Fruit fly (Drosophila melanogaster) whole organism, embryonic: ENCODE results near the gene Spn88Eb.
A peak's percentile ranks its signal among the peaks of the same experiment; 100 is the strongest.

Experiments used
- Aef1 ChIP-seq: fragments of 200-800 bp; sonication (Bioruptor generic); IDR thresholded peaks from 3 replicates; pipeline ENCODE4 v1.3.6; 2022; ENCODE audit warnings: missing biosample characterization, missing genetic modification characterization
- CG11398 ChIP-seq: fragments of 200-800 bp; sonication (Bioruptor generic); optimal IDR thresholded peaks from 2 replicates; lab custom pipeline; 2016; ENCODE audit warnings: missing biosample characterization, missing genetic modification characterization
- CG11560 ChIP-seq: fragments of 200-800 bp; sonication (Bioruptor generic); IDR thresholded peaks from 3 replicates; pipeline ENCODE4 v1.3.6; 2022; ENCODE audit warnings: missing biosample characterization, missing genetic modification characterization
- CG11695 ChIP-seq: fragments of 200-800 bp; sonication (Bioruptor generic); IDR thresholded peaks from 3 replicates; pipeline ENCODE4 v1.3.6; 2022; ENCODE audit warnings: missing biosample characterization, missing genetic modification characterization
- CG11696 ChIP-seq: fragments of 200-800 bp; sonication (Bioruptor generic); IDR thresholded peaks from 2 replicates; pipeline ENCODE4 v1.3.6; 2022; ENCODE audit warnings: missing biosample characterization, missing genetic modification characterization
- CG12659 ChIP-seq: fragments of 200-800 bp; sonication (Bioruptor generic); optimal IDR thresholded peaks from 3 replicates; lab custom pipeline; 2017; ENCODE audit warnings: mild to moderate bottlenecking, missing biosample characterization, missing genetic modification reagents, missing genetic modification characterization
- CG13894 ChIP-seq: fragments of 200-800 bp; sonication (Bioruptor generic); optimal IDR thresholded peaks from 3 replicates; lab custom pipeline; 2018; ENCODE audit warnings: missing biosample characterization, mild to moderate bottlenecking, missing genetic modification characterization, moderate library complexity
- CG14014 ChIP-seq: fragments of 200-800 bp; sonication (Bioruptor generic); IDR thresholded peaks from 2 replicates; pipeline ENCODE4 v1.3.6; 2022; ENCODE audit warnings: missing biosample characterization, missing genetic modification characterization
- CG1529 ChIP-seq: fragments of 200-800 bp; sonication (Bioruptor generic); optimal IDR thresholded peaks from 3 replicates; lab custom pipeline; 2018; ENCODE audit warnings: missing biosample characterization, missing genetic modification characterization
- CG17186 ChIP-seq: fragments of 200-800 bp; sonication (Bioruptor generic); optimal IDR thresholded peaks from 3 replicates; lab custom pipeline; 2017; ENCODE audit warnings: missing biosample characterization, missing genetic modification reagents, missing genetic modification characterization
- CG17612 ChIP-seq: fragments of 200-800 bp; sonication (Bioruptor generic); IDR thresholded peaks from 2 replicates; pipeline ENCODE4 v1.3.6; 2022; ENCODE audit warnings: missing biosample characterization, missing genetic modification characterization
- CG18476 ChIP-seq: fragments of 200-800 bp; sonication (Bioruptor generic); optimal IDR thresholded peaks from 2 replicates; lab custom pipeline; 2016; ENCODE audit warnings: missing biosample characterization, mild to moderate bottlenecking, missing genetic modification characterization
- CG18599 ChIP-seq: fragments of 200-800 bp; sonication (Bioruptor generic); optimal IDR thresholded peaks from 3 replicates; lab custom pipeline; 2017; ENCODE audit warnings: missing biosample characterization, missing genetic modification characterization, mild to moderate bottlenecking, moderate library complexity, missing genetic modification reagents
- CG3065 ChIP-seq: fragments of 200-800 bp; sonication (Bioruptor generic); optimal IDR thresholded peaks from 2 replicates; lab custom pipeline; 2016; ENCODE audit warnings: missing biosample characterization, missing genetic modification characterization
- CG6813 ChIP-seq: fragments of 200-800 bp; sonication (Bioruptor generic); optimal IDR thresholded peaks from 2 replicates; lab custom pipeline; 2017; ENCODE audit warnings: missing biosample characterization, missing genetic modification characterization, mild to moderate bottlenecking, moderate library complexity, missing genetic modification reagents
- CG7839 ChIP-seq: fragments of 200-800 bp; sonication (Bioruptor generic); optimal IDR thresholded peaks from 3 replicates; lab custom pipeline; 2018; ENCODE audit warnings: missing biosample characterization, mild to moderate bottlenecking, missing genetic modification characterization, moderate library complexity
- CG9817 ChIP-seq: fragments of 200-800 bp; sonication (Bioruptor generic); optimal IDR thresholded peaks from 2 replicates; lab custom pipeline; 2018; ENCODE audit warnings: missing biosample characterization, mild to moderate bottlenecking, missing genetic modification characterization, moderate library complexity
- CHES-1-like ChIP-seq: fragments of 200-800 bp; sonication (Bioruptor generic); optimal IDR thresholded peaks from 2 replicates; lab custom pipeline; 2016; ENCODE audit warnings: missing biosample characterization, missing genetic modification characterization
- Camta ChIP-seq: fragments of 200-800 bp; sonication (Bioruptor generic); optimal IDR thresholded peaks from 2 replicates; lab custom pipeline; 2016; ENCODE audit warnings: missing biosample characterization, missing genetic modification characterization
- Dek ChIP-seq: fragments of 200-800 bp; sonication (Bioruptor generic); optimal IDR thresholded peaks from 3 replicates; lab custom pipeline; 2019; ENCODE audit warnings: missing biosample characterization, mild to moderate bottlenecking, missing genetic modification characterization, moderate library complexity
- E2f2 ChIP-seq: fragments of 200-800 bp; sonication (Bioruptor generic); IDR thresholded peaks from 2 replicates; pipeline ENCODE4 v1.3.6; 2022; ENCODE audit warnings: missing biosample characterization, missing genetic modification characterization
- Hr78 ChIP-seq, 2 experiments: fragments of 200-800 bp in 1 of 2; fragments of >200 bp in 1 of 2; sonication (Bioruptor generic) in 1 of 2; optimal IDR thresholded peaks; 2 replicates each; lab custom pipeline; 2017 to 2019; ENCODE audit warnings: missing biosample characterization in 2 of 2, missing genetic modification characterization in 2 of 2, mild to moderate bottlenecking in 1 of 2, moderate library complexity in 1 of 2
- Mrtf ChIP-seq: fragments of 200-800 bp; sonication (Bioruptor generic); IDR thresholded peaks from 3 replicates; pipeline ENCODE4 v1.3.6; 2022; ENCODE audit warnings: missing biosample characterization, missing genetic modification characterization
- NC2β ChIP-seq: fragments of 200-800 bp; sonication (Bioruptor generic); optimal IDR thresholded peaks from 2 replicates; lab custom pipeline; 2016; ENCODE audit warnings: missing biosample characterization, missing genetic modification characterization
- Trl ChIP-seq, 3 experiments: fragments of >200 bp in 2 of 3; fragments of 200-800 bp in 1 of 3; sonication (Bioruptor generic) in 1 of 3; optimal IDR thresholded peaks; 2 replicates in 1 of 3; 3 replicates in 2 of 3; lab custom pipeline; 2016 to 2017; ENCODE audit warnings: missing biosample characterization in 1 of 3, missing genetic modification characterization in 1 of 3
- bowl ChIP-seq: fragments of 200-800 bp; sonication (Bioruptor generic); IDR thresholded peaks from 2 replicates; pipeline ENCODE4 v1.3.6; 2022; ENCODE audit warnings: missing biosample characterization, missing genetic modification characterization
- btn ChIP-seq: fragments of 200-800 bp; sonication (Bioruptor generic); optimal IDR thresholded peaks from 2 replicates; lab custom pipeline; 2016; ENCODE audit warnings: missing biosample characterization, missing genetic modification characterization
- chn ChIP-seq: fragments of 200-800 bp; sonication (Bioruptor generic); optimal IDR thresholded peaks from 2 replicates; lab custom pipeline; 2016; ENCODE audit warnings: missing biosample characterization, missing genetic modification characterization
- corto ChIP-seq: fragments of 200-800 bp; sonication (Bioruptor generic); optimal IDR thresholded peaks from 2 replicates; lab custom pipeline; 2016; ENCODE audit warnings: missing biosample characterization, mild to moderate bottlenecking, missing genetic modification characterization, moderate library complexity
- ewg ChIP-seq: fragments of 200-800 bp; sonication (Bioruptor generic); optimal IDR thresholded peaks from 3 replicates; lab custom pipeline; 2017; ENCODE audit warnings: mild to moderate bottlenecking, missing biosample characterization, missing genetic modification reagents, missing genetic modification characterization
- gce ChIP-seq: fragments of 200-800 bp; sonication (Bioruptor generic); IDR thresholded peaks from 3 replicates; pipeline ENCODE4 v1.3.6; 2022; ENCODE audit warnings: missing biosample characterization, missing genetic modification characterization
- gsb ChIP-seq: fragments of 200-800 bp; sonication (Bioruptor generic); IDR thresholded peaks from 2 replicates; pipeline ENCODE4 v1.3.6; 2022; ENCODE audit warnings: missing biosample characterization, missing genetic modification characterization
- inv ChIP-seq: fragments of 200-800 bp; sonication (Bioruptor generic); IDR thresholded peaks from 2 replicates; pipeline ENCODE4 v1.3.6; 2022; ENCODE audit warnings: missing biosample characterization, missing genetic modification characterization; ENCODE audit not compliant: partially characterized antibody
- ken ChIP-seq: fragments of 200-800 bp; sonication (Bioruptor generic); IDR thresholded peaks from 3 replicates; pipeline ENCODE4 v1.3.6; 2022; ENCODE audit warnings: missing biosample characterization, missing genetic modification characterization
- lab ChIP-seq: fragments of 200-800 bp; sonication (Bioruptor generic); optimal IDR thresholded peaks from 3 replicates; lab custom pipeline; 2017; ENCODE audit warnings: missing biosample characterization, missing genetic modification characterization, mild to moderate bottlenecking, moderate library complexity, missing genetic modification reagents
- nerfin-1 ChIP-seq: fragments of 200-800 bp; sonication (Bioruptor generic); optimal IDR thresholded peaks from 3 replicates; lab custom pipeline; 2019; ENCODE audit warnings: missing biosample characterization, mild to moderate bottlenecking, missing genetic modification characterization, moderate library complexity
- org-1 ChIP-seq: fragments of 200-800 bp; sonication (Bioruptor generic); optimal IDR thresholded peaks from 2 replicates; lab custom pipeline; 2017; ENCODE audit warnings: missing biosample characterization, missing genetic modification characterization
- peb ChIP-seq: fragments of 200-800 bp; sonication (Bioruptor generic); IDR thresholded peaks from 2 replicates; pipeline ENCODE4 v1.3.6; 2022; ENCODE audit warnings: missing biosample characterization, missing genetic modification characterization
- pnt ChIP-seq: fragments of 200-800 bp; sonication (Bioruptor generic); optimal IDR thresholded peaks from 3 replicates; lab custom pipeline; 2016; ENCODE audit warnings: missing biosample characterization, missing genetic modification characterization
- pum ChIP-seq: fragments of 200-800 bp; sonication (Bioruptor generic); optimal IDR thresholded peaks from 2 replicates; lab custom pipeline; 2016; ENCODE audit warnings: missing biosample characterization, missing genetic modification characterization
- ro ChIP-seq: fragments of 200-800 bp; sonication (Bioruptor generic); IDR thresholded peaks from 2 replicates; pipeline ENCODE4 v1.3.6; 2022; ENCODE audit warnings: missing biosample characterization, missing genetic modification characterization
- sens-2 ChIP-seq: fragments of 200-800 bp; sonication (Bioruptor generic); IDR thresholded peaks from 2 replicates; pipeline ENCODE4 v1.3.6; 2022; ENCODE audit warnings: missing biosample characterization, missing genetic modification characterization
- sisA ChIP-seq: fragments of 200-800 bp; sonication (Bioruptor generic); IDR thresholded peaks from 2 replicates; pipeline ENCODE4 v1.3.6; 2022; ENCODE audit warnings: missing biosample characterization, missing genetic modification characterization
- stwl ChIP-seq: fragments of 200-800 bp; sonication (Bioruptor generic); optimal IDR thresholded peaks from 3 replicates; lab custom pipeline; 2018; ENCODE audit warnings: missing biosample characterization, mild to moderate bottlenecking, missing genetic modification characterization, moderate library complexity
- ttk ChIP-seq: fragments of 200-800 bp; sonication (Bioruptor generic); IDR thresholded peaks from 2 replicates; pipeline ENCODE4 v2.1.2; 2022; ENCODE audit warnings: missing biosample characterization, missing genetic modification characterization
- tup ChIP-seq: fragments of 200-800 bp; sonication (Bioruptor generic); optimal IDR thresholded peaks from 2 replicates; lab custom pipeline; 2016; ENCODE audit warnings: missing biosample characterization, mild to moderate bottlenecking, missing genetic modification characterization, moderate library complexity
- wek ChIP-seq: fragments of 200-800 bp; sonication (Bioruptor generic); optimal IDR thresholded peaks from 3 replicates; lab custom pipeline; 2018; ENCODE audit warnings: missing biosample characterization, mild to moderate bottlenecking, missing genetic modification characterization, moderate library complexity
- wor ChIP-seq: fragments of 200-800 bp; sonication (Bioruptor generic); IDR thresholded peaks from 2 replicates; pipeline ENCODE4 v1.3.6; 2022; ENCODE audit warnings: missing biosample characterization, missing genetic modification characterization

Spn88Eb gene

DNA sequence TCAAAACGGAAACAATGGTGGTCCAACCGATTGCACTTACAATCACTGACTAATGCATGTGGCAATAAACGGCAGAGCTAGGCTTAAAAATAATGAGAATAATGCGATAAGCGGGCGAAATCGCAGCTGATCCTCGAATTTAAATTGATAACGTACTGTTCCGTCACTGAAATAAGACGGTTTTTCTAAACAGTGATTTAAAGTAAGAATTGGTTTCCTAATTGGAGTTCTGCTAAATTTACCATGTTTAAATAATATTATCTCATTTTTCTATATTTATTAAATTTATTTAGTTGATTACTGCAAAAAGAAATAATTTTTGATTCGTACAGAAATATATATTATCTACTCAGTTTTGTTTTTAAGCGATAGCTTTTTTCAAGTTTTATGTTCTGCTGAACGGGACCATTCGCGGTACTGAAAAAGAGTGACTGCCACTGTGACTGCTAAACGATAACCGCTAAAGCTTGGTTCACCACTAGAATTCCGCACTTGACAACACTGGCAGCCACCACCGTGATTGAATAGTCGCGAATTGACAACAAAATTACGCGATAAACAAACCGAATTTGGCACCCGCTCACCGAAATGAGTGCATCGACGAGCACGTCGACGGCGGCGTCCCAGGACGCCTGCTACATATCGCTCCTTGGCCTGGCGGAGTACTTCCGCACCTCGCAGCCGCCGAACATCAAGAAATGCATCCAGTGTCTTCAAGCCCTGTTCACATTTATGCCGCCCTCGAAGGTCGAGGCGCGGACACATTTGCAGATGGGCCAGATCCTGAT, at the start of gene Spn88Eb, which contains the start of gene Mau2 (continued):
- TF ChIP-seq E2f2 (GFP tag; lab: Robert Waterston, UW) = peak; percentile 47; the same call in 1 of the 2 replicates
- TF ChIP-seq CG3065 (GFP tag; lab: Kevin White, UChicago) = no peak
- TF ChIP-seq wek (GFP tag; lab: Kevin White, UChicago) = no peak
- TF ChIP-seq sens-2 (GFP tag; lab: Robert Waterston, UW) = peak; percentile 40; the same call in 1 of the 2 replicates
- TF ChIP-seq ttk = peak; percentile 68
- peak; percentile 44 for TF ChIP-seq NC2β
- TF ChIP-seq Hr78 (GFP tag; optimal IDR thresholded peaks at IDR 0.05; lab: Kevin White, UChicago) = no peak
- no peak for TF ChIP-seq corto (GFP tag; lab: Kevin White, UChicago)
- TF ChIP-seq Dek (tag; lab: Kevin White, UChicago) = peak; percentile 55
- peak; percentile 49; the same call in 1 of the 2 replicates for TF ChIP-seq inv (GFP tag; lab: Robert Waterston, UW)
- peak; percentile 82 for TF ChIP-seq ken (GFP tag; lab: Robert Waterston, UW)
- TF ChIP-seq lab = no peak
- peak; percentile 13 for TF ChIP-seq CG18476 (GFP tag; lab: Kevin White, UChicago)
- 0 out of 2 replicates have a peak, but pooled peaks have one; percentile 33 for TF ChIP-seq peb (GFP tag; lab: Robert Waterston, UW)
- TF ChIP-seq nerfin-1 = no peak
- peak; percentile 78 for TF ChIP-seq CHES-1-like
- TF ChIP-seq CG13894 (tag; lab: Kevin White, UChicago) = no peak
- TF ChIP-seq CG1529 (GFP tag; lab: Kevin White, UChicago) = no peak
- TF ChIP-seq CG6813 = no peak
- TF ChIP-seq pum = peak; percentile 47
- 0 out of 3 replicates have a peak, but pooled peaks have one; percentile 47 for TF ChIP-seq CG11560
- peak; percentile 75 for TF ChIP-seq chn (GFP tag; lab: Kevin White, UChicago)
- peak; percentile 53; the same call in 1 of the 2 replicates for TF ChIP-seq CG17612 (GFP tag; lab: Robert Waterston, UW)
- TF ChIP-seq CG9817 = peak; percentile 71
- no peak for TF ChIP-seq CG11398
- no peak for TF ChIP-seq org-1 (GFP tag; lab: Kevin White, UChicago)
- TF ChIP-seq CG17186 (GFP tag; lab: Kevin White, UChicago) = peak; percentile 52
- TF ChIP-seq CG11696 (GFP tag; lab: Robert Waterston, UW) = no peak
- peak; percentile 41 for TF ChIP-seq ewg (GFP tag; lab: Kevin White, UChicago)
- TF ChIP-seq pnt (GFP tag; lab: Kevin White, UChicago) = peak; percentile 9
- TF ChIP-seq CG14014 (GFP tag; lab: Robert Waterston, UW) = peak; percentile 36
- TF ChIP-seq CG11695 (GFP tag; lab: Robert Waterston, UW) = no peak; the same call in 2 of the 3 replicates
- TF ChIP-seq bowl = no peak
- peak; percentile 69 for TF ChIP-seq Aef1 (GFP tag; lab: Robert Waterston, UW)
- TF ChIP-seq CG12659 (GFP tag; lab: Kevin White, UChicago) = peak; percentile 75
- peak; percentile 24 for TF ChIP-seq tup (GFP tag; lab: Kevin White, UChicago)
- TF ChIP-seq CG18599 (GFP tag; lab: Kevin White, UChicago) = peak; percentile 72
- TF ChIP-seq ro (GFP tag; lab: Robert Waterston, UW) = no peak; the same call in 1 of the 2 replicates
- peak; percentile 36 for TF ChIP-seq Camta (GFP tag; lab: Kevin White, UChicago)
- peak; percentile 69; the same call in 2 of the 3 replicates for TF ChIP-seq Mrtf
- TF ChIP-seq gce (GFP tag; lab: Robert Waterston, UW) = no peak
- no peak for TF ChIP-seq wor
- no peak for TF ChIP-seq CG7839 (tag; lab: Kevin White, UChicago)
- TF ChIP-seq stwl (tag; lab: Kevin White, UChicago) = peak; percentile 68
- TF ChIP-seq sisA (GFP tag; lab: Robert Waterston, UW) = peak; percentile 62
- TF ChIP-seq gsb (GFP tag; lab: Robert Waterston, UW) = peak; percentile 47; the same call in 1 of the 2 replicates
- no peak for TF ChIP-seq Trl (optimal IDR thresholded peaks at IDR 0.05; lab: Kevin White, UChicago)
- TF ChIP-seq Trl (GFP tag; optimal IDR thresholded peaks at IDR 0.05; lab: Kevin White, UChicago) = peak; percentile 70
- TF ChIP-seq btn = no peak
